Fruit fly (Drosophila melanogaster) whole organism, prepupa: Measurements from ENCODE around the gene CG32264.

Experiments
- Blimp-1 ChIP-seq: fragments of 200-800 bp; sonication (Bioruptor generic); optimal IDR thresholded peaks from 3 replicates; lab custom pipeline; 2017; ENCODE audit warnings: missing biosample characterization, missing genetic modification characterization, mild to moderate bottlenecking, moderate library complexity, missing genetic modification reagents
- CG11762 ChIP-seq: fragments of 200-800 bp; sonication (Bioruptor generic); optimal IDR thresholded peaks from 3 replicates; lab custom pipeline; 2016; ENCODE audit warnings: missing biosample characterization, missing genetic modification characterization; ENCODE audit not compliant: insufficient read depth
- CG11902 ChIP-seq: fragments of 200-800 bp; sonication (Bioruptor generic); optimal IDR thresholded peaks from 3 replicates; lab custom pipeline; 2016; ENCODE audit warnings: missing biosample characterization, missing genetic modification characterization
- CG15336 ChIP-seq: fragments of 200-800 bp; sonication (Bioruptor generic); IDR thresholded peaks from 2 replicates; pipeline ENCODE4 v1.3.6; 2022; ENCODE audit warnings: missing biosample characterization, missing genetic modification characterization
- CG1621 ChIP-seq: fragments of 200-800 bp; sonication (Bioruptor generic); optimal IDR thresholded peaks from 3 replicates; lab custom pipeline; 2018; ENCODE audit warnings: missing biosample characterization, mild to moderate bottlenecking, missing genetic modification characterization
- CG16779 ChIP-seq: fragments of 200-800 bp; sonication (Bioruptor generic); optimal IDR thresholded peaks from 3 replicates; lab custom pipeline; 2017; ENCODE audit warnings: missing biosample characterization, mild to moderate bottlenecking, missing genetic modification characterization
- CG3032 ChIP-seq: fragments of 200-800 bp; optimal IDR thresholded peaks from 2 replicates; lab custom pipeline; 2019; ENCODE audit warnings: missing biosample characterization, mild to moderate bottlenecking, missing genetic modification characterization, moderate library complexity
- CG31627 ChIP-seq: fragments of 200-800 bp; sonication (Bioruptor generic); optimal IDR thresholded peaks from 3 replicates; lab custom pipeline; 2016; ENCODE audit warnings: missing biosample characterization, missing genetic modification characterization
- CG32006 ChIP-seq: fragments of 200-800 bp; sonication (Bioruptor generic); optimal IDR thresholded peaks from 3 replicates; lab custom pipeline; 2017; ENCODE audit warnings: missing biosample characterization, mild to moderate bottlenecking, missing genetic modification characterization
- CG34406 ChIP-seq: fragments of 200-800 bp; sonication (Bioruptor generic); optimal IDR thresholded peaks from 3 replicates; lab custom pipeline; 2016; ENCODE audit warnings: missing biosample characterization, missing genetic modification characterization
- CG3919 ChIP-seq: fragments of 200-800 bp; sonication (Bioruptor generic); optimal IDR thresholded peaks from 3 replicates; lab custom pipeline; 2016; ENCODE audit warnings: missing biosample characterization, missing genetic modification characterization
- CG4318 ChIP-seq: fragments of 200-800 bp; sonication (Bioruptor generic); optimal IDR thresholded peaks from 3 replicates; lab custom pipeline; 2017; ENCODE audit warnings: missing biosample characterization, mild to moderate bottlenecking, missing genetic modification characterization
- CG6163 ChIP-seq: fragments of 200-800 bp; sonication (Bioruptor generic); IDR thresholded peaks from 3 replicates; pipeline ENCODE4 v1.3.6; 2022; ENCODE audit warnings: missing biosample characterization, missing genetic modification characterization
- CG6276 ChIP-seq: fragments of 200-800 bp; sonication (Bioruptor generic); optimal IDR thresholded peaks from 2 replicates; lab custom pipeline; 2017; ENCODE audit warnings: missing biosample characterization, mild to moderate bottlenecking, missing genetic modification characterization
- CG6792 ChIP-seq: fragments of 200-800 bp; sonication (Bioruptor generic); optimal IDR thresholded peaks from 3 replicates; lab custom pipeline; 2016; ENCODE audit warnings: missing biosample characterization, missing genetic modification characterization
- CG6808 ChIP-seq: fragments of 200-800 bp; sonication (Bioruptor generic); optimal IDR thresholded peaks from 3 replicates; lab custom pipeline; 2017; ENCODE audit warnings: missing biosample characterization, missing genetic modification characterization, mild to moderate bottlenecking, moderate library complexity, missing genetic modification reagents
- CG6854 ChIP-seq: fragments of 200-800 bp; sonication (Bioruptor generic); optimal IDR thresholded peaks from 2 replicates; lab custom pipeline; 2017; ENCODE audit warnings: missing biosample characterization, mild to moderate bottlenecking, missing genetic modification characterization
- CG7368 ChIP-seq: fragments of 200-800 bp; sonication (Bioruptor generic); optimal IDR thresholded peaks from 3 replicates; lab custom pipeline; 2016; ENCODE audit warnings: missing biosample characterization, missing genetic modification characterization
- CG8319 ChIP-seq: fragments of 200-800 bp; sonication (Bioruptor generic); optimal IDR thresholded peaks from 3 replicates; lab custom pipeline; 2016; ENCODE audit warnings: missing biosample characterization, missing genetic modification characterization
- CG8632 ChIP-seq: fragments of 200-800 bp; sonication (Bioruptor generic); optimal IDR thresholded peaks from 3 replicates; lab custom pipeline; 2016; ENCODE audit warnings: missing biosample characterization, missing genetic modification characterization
- CG9139 ChIP-seq: fragments of 200-800 bp; sonication (Bioruptor generic); optimal IDR thresholded peaks from 3 replicates; lab custom pipeline; 2017; ENCODE audit warnings: missing biosample characterization, mild to moderate bottlenecking, missing genetic modification characterization
- Eip78C ChIP-seq: fragments of 200-800 bp; sonication (Bioruptor generic); peaks from one replicate; lab custom pipeline; 2016; ENCODE audit warnings: missing biosample characterization, missing genetic modification characterization
- Eip93F ChIP-seq: fragments of 200-800 bp; sonication (Bioruptor generic); optimal IDR thresholded peaks from 2 replicates; lab custom pipeline; 2016; ENCODE audit warnings: missing biosample characterization, mild to moderate bottlenecking, missing genetic modification characterization
- Ets96B ChIP-seq: fragments of 200-800 bp; optimal IDR thresholded peaks from 2 replicates; lab custom pipeline; 2019; ENCODE audit warnings: missing biosample characterization, mild to moderate bottlenecking, missing genetic modification characterization, moderate library complexity
- Hr39 ChIP-seq: fragments of 200-800 bp; sonication (Bioruptor generic); optimal IDR thresholded peaks from 2 replicates; lab custom pipeline; 2016; ENCODE audit warnings: missing biosample characterization, missing genetic modification characterization
- Lpt ChIP-seq: fragments of 200-800 bp; sonication (Bioruptor generic); optimal IDR thresholded peaks from 3 replicates; lab custom pipeline; 2016; ENCODE audit warnings: missing biosample characterization, missing genetic modification characterization
- Met ChIP-seq: fragments of 200-800 bp; sonication (Bioruptor generic); optimal IDR thresholded peaks from 3 replicates; lab custom pipeline; 2016; ENCODE audit warnings: missing biosample characterization, missing genetic modification characterization
- OdsH ChIP-seq: fragments of 200-800 bp; sonication (Bioruptor generic); optimal IDR thresholded peaks from 3 replicates; lab custom pipeline; 2016; ENCODE audit warnings: missing biosample characterization, missing genetic modification characterization
- Smox ChIP-seq: fragments of 200-800 bp; sonication (Bioruptor generic); optimal IDR thresholded peaks from 3 replicates; lab custom pipeline; 2016; ENCODE audit warnings: missing biosample characterization, missing genetic modification characterization
- Sox102F ChIP-seq: fragments of 200-800 bp; sonication (Bioruptor generic); optimal IDR thresholded peaks from 2 replicates; lab custom pipeline; 2016; ENCODE audit warnings: missing biosample characterization, mild to moderate bottlenecking, missing genetic modification characterization
- achi ChIP-seq: fragments of 200-800 bp; sonication (Bioruptor generic); optimal IDR thresholded peaks from 3 replicates; lab custom pipeline; 2016; ENCODE audit warnings: missing biosample characterization, missing genetic modification characterization
- acj6 ChIP-seq: fragments of 200-800 bp; sonication (Bioruptor generic); optimal IDR thresholded peaks from 3 replicates; lab custom pipeline; 2016; ENCODE audit warnings: missing biosample characterization, missing genetic modification characterization
- cyc ChIP-seq: fragments of 200-800 bp; sonication (Bioruptor generic); optimal IDR thresholded peaks from 3 replicates; lab custom pipeline; 2016; ENCODE audit warnings: missing biosample characterization, missing genetic modification characterization
- dac ChIP-seq: fragments of 200-800 bp; sonication (Bioruptor generic); optimal IDR thresholded peaks from 2 replicates; lab custom pipeline; 2017; ENCODE audit warnings: missing biosample characterization, mild to moderate bottlenecking, missing genetic modification characterization
- esn ChIP-seq: fragments of 200-800 bp; sonication (Bioruptor generic); optimal IDR thresholded peaks from 2 replicates; lab custom pipeline; 2016; ENCODE audit warnings: missing biosample characterization, mild to moderate bottlenecking, missing genetic modification characterization, moderate library complexity
- fd59A ChIP-seq: fragments of 200-800 bp; sonication (Bioruptor generic); optimal IDR thresholded peaks from 2 replicates; lab custom pipeline; 2017; ENCODE audit warnings: missing biosample characterization, mild to moderate bottlenecking, missing genetic modification characterization, missing genetic modification reagents
- fkh ChIP-seq: fragments of 200-800 bp; sonication (Bioruptor generic); optimal IDR thresholded peaks from 3 replicates; lab custom pipeline; 2017; ENCODE audit warnings: missing biosample characterization, mild to moderate bottlenecking, missing genetic modification characterization, moderate library complexity
- lz ChIP-seq: fragments of 200-800 bp; sonication (Bioruptor generic); optimal IDR thresholded peaks from 3 replicates; lab custom pipeline; 2016; ENCODE audit warnings: missing biosample characterization, missing genetic modification characterization
- net ChIP-seq: fragments of 200-800 bp; sonication (Bioruptor generic); optimal IDR thresholded peaks from 3 replicates; lab custom pipeline; 2016; ENCODE audit warnings: missing biosample characterization, missing genetic modification characterization
- pdm3 ChIP-seq: fragments of 200-800 bp; sonication (Bioruptor generic); optimal IDR thresholded peaks from 3 replicates; lab custom pipeline; 2016; ENCODE audit warnings: missing biosample characterization, missing genetic modification characterization
- salr ChIP-seq, 2 experiments: fragments of 200-800 bp; sonication (Bioruptor generic); optimal IDR thresholded peaks; 3 replicates each; lab custom pipeline; 2016 to 2018; ENCODE audit warnings: missing biosample characterization in 2 of 2, missing genetic modification characterization in 2 of 2, mild to moderate bottlenecking in 1 of 2
- spab ChIP-seq: fragments of 200-800 bp; sonication (Bioruptor generic); optimal IDR thresholded peaks from 2 replicates; lab custom pipeline; 2017; ENCODE audit warnings: missing biosample characterization, mild to moderate bottlenecking, missing genetic modification characterization, missing genetic modification reagents
- svp ChIP-seq: fragments of 200-800 bp; sonication (Bioruptor generic); peaks from one replicate; lab custom pipeline; 2016; ENCODE audit warnings: missing biosample characterization, missing genetic modification characterization
- topi ChIP-seq: fragments of 200-800 bp; sonication (Bioruptor generic); optimal IDR thresholded peaks from 3 replicates; lab custom pipeline; 2016; ENCODE audit warnings: missing biosample characterization, missing genetic modification characterization

Gene CG32264

DNA sequence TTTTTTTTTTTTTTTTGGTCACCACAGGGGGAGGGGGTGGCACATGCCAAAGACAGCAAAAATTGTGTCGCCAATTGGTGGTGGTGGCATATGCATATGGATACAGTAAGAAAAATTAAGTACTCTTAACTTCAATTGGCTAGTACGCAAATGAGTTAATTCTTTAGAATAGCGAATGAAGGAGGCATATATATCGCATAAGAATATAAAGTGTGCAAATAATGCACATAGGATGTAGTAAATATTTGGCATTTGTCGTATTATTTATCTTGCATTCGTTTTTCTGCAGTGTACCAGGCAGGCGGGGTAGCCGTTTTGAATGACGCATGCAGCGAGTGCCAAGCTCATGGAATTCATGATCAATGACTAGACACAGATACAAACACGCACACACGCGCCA lies 96.9 kb downstream of the CG32264 start (continued):
- TF ChIP-seq CG6163 = peak; percentile 67
- peak; percentile 51 for TF ChIP-seq Ets96B (tag; lab: Kevin White, UChicago)
- no peak for TF ChIP-seq CG6854 (GFP tag; lab: Kevin White, UChicago)
- TF ChIP-seq CG6276 = peak; percentile 50
- no peak for TF ChIP-seq CG8632
- no peak for TF ChIP-seq fkh
- TF ChIP-seq salr (GFP tag; optimal IDR thresholded peaks at IDR 0.05; lab: Kevin White, UChicago) = no peak

DNA sequence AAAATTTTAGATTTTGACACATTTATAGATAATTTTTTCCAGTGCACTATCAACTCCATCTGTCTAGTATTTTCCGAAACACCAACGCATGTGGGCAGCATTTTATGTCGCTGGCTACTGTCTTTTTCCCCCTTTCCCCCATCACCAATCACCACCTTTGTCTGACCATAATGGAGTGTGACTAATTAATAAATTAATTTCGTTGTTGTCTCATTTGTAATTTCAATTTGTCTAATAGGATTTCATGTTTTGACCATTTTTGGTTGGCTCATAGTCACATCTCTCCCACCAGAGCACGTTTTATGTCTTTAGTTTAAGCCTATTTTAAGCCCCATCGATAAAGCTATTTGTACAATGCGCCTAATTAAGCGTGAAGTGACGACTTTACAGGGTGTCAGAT lies 98.3 kb downstream of the CG32264 start:
- TF ChIP-seq Eip93F (GFP tag; lab: Kevin White, UChicago) (no peak), achi (no peak), Sox102F (no peak), CG1621 (tag; lab: Kevin White, UChicago) (no peak), Hr39 (GFP tag; lab: Kevin White, UChicago) (no peak), CG6163 (no peak), pdm3 (no peak), svp (GFP tag; lab: Kevin White, UChicago) (no peak), dac (no peak), CG34406 (GFP tag; lab: Kevin White, UChicago) (no peak), CG9139 (GFP tag; lab: Kevin White, UChicago) (no peak), CG6854 (GFP tag; lab: Kevin White, UChicago) (no peak), CG11762 (GFP tag; lab: Kevin White, UChicago) (no peak)
- TF ChIP-seq, all 60 proteins: peak for 0

DNA sequence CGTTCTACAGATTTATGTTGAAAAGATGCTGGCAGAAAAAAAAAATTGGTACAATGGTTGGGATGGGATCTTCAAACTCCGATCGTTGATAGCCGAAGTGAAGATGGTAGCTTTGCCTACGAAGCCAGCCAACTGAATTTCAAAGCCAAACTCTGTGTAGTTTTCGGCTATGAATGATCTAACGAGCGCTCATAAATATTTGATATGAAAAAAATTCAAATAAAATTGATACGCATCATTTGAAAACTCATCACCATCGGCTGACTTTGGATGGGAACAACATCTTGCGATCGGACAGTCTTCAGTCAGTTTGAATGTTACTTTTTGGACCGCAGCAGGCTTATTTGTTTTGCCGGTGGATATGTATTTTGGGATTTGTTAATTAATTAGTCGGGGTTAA lies 99.5 kb downstream of the CG32264 start:
- no peak for TF ChIP-seq CG16779 (tag; lab: Kevin White, UChicago)
- TF ChIP-seq CG3032 (tag; lab: Kevin White, UChicago) = no peak
- TF ChIP-seq CG6163 = no peak
- no peak for TF ChIP-seq cyc (GFP tag; lab: Kevin White, UChicago)
- TF ChIP-seq acj6 = no peak
- TF ChIP-seq Blimp-1 (GFP tag; lab: Kevin White, UChicago) = no peak
- no peak for TF ChIP-seq Ets96B (tag; lab: Kevin White, UChicago)
- TF ChIP-seq dac = no peak

dm6 chr3L:3705936-3706335 lies 100.3 kb downstream of the CG32264 start:
- TF ChIP-seq CG6808 (GFP tag; lab: Kevin White, UChicago) (no peak), svp (GFP tag; lab: Kevin White, UChicago) (no peak), Hr39 (GFP tag; lab: Kevin White, UChicago) (no peak), pdm3 (peak; percentile 31), Met (GFP tag; lab: Kevin White, UChicago) (no peak), salr (GFP tag; optimal IDR thresholded peaks at IDR 0.05; lab: Kevin White, UChicago) (no peak), CG32006 (peak; percentile 52), Sox102F (no peak), Smox (GFP tag; lab: Kevin White, UChicago) (no peak), topi (GFP tag; lab: Kevin White, UChicago) (no peak), OdsH (GFP tag; lab: Kevin White, UChicago) (no peak), Eip78C (peak; percentile 82), Blimp-1 (GFP tag; lab: Kevin White, UChicago) (no peak), Ets96B (tag; lab: Kevin White, UChicago) (no peak), CG6792 (GFP tag; lab: Kevin White, UChicago) (no peak), CG15336 (GFP tag; lab: Robert Waterston, UW) (peak; percentile 40), CG11902 (GFP tag; lab: Kevin White, UChicago) (no peak), dac (no peak), CG6163 (0 out of 3 replicates have a peak, but pooled peaks have one; percentile 49), CG16779 (tag; lab: Kevin White, UChicago) (no peak), achi (peak; percentile 30), spab (GFP tag; lab: Kevin White, UChicago) (no peak), CG8319 (GFP tag; lab: Kevin White, UChicago) (no peak), CG1621 (tag; lab: Kevin White, UChicago) (no peak), fd59A (GFP tag; lab: Kevin White, UChicago) (no peak), CG11762 (GFP tag; lab: Kevin White, UChicago) (no peak), esn (no peak), Lpt (GFP tag; lab: Kevin White, UChicago) (no peak), fkh (no peak), CG7368 (GFP tag; lab: Kevin White, UChicago) (no peak), CG4318 (GFP tag; lab: Kevin White, UChicago) (no peak), net (peak; percentile 2), CG34406 (GFP tag; lab: Kevin White, UChicago) (no peak), CG9139 (GFP tag; lab: Kevin White, UChicago) (no peak), cyc (GFP tag; lab: Kevin White, UChicago) (no peak), CG31627 (GFP tag; lab: Kevin White, UChicago) (no peak), lz (GFP tag; lab: Kevin White, UChicago) (no peak), CG3919 (GFP tag; lab: Kevin White, UChicago) (no peak)
